Fruit fly (Drosophila melanogaster) S2 (cell line): ENCODE data around the gene comt.

ENCODE experiments used
- CG8478 ChIP-seq: fragments of >200 bp; optimal IDR thresholded peaks from 2 replicates; lab custom pipeline; 2018
- CTCF ChIP-seq, 2 experiments: fragments of >200 bp; optimal IDR thresholded peaks; 2 replicates each; lab custom pipeline; 2018

comt gene

dm6 chrX:13251310-13251709, 7.5 kb upstream of the comt start:
- TF ChIP-seq CG8478 (lab: Kevin White, UChicago) (no peak), CTCF (optimal IDR thresholded peaks at IDR 0.05; lab: Kevin White, UChicago) (no peak)

dm6 chrX:13253062-13253724, 5.6 kb upstream of the comt start:
- TF ChIP-seq CTCF (optimal IDR thresholded peaks at IDR 0.05; lab: Kevin White, UChicago): no peak
- TF ChIP-seq CG8478 (lab: Kevin White, UChicago): no peak

- TF ChIP-seq CG8478 (lab: Kevin White, UChicago) (no peak), CTCF (optimal IDR thresholded peaks at IDR 0.05; lab: Kevin White, UChicago) (no peak)
These were observed 4.4 kb upstream of the comt start for dm6 chrX:13254442-13254841.

dm6 chrX:13256967-13257366, 1.9 kb upstream of the comt start:
- TF ChIP-seq CTCF (optimal IDR thresholded peaks at IDR 0.05; lab: Kevin White, UChicago) (peak; percentile 33 to 46), CG8478 (lab: Kevin White, UChicago) (no peak)

dm6 chrX:13258048-13258756, 619 bp upstream of the comt start, which contains the start of the genes mew and CG15742:
mew (minus strand) TSS chrX:13258490.
CG15742 (minus strand) TSS chrX:13258495.
- peak in 1 of 2 experiments; percentile 17 for TF ChIP-seq CTCF (optimal IDR thresholded peaks at IDR 0.05; lab: Kevin White, UChicago)
- TF ChIP-seq CG8478 (lab: Kevin White, UChicago): no peak

dm6 chrX:13272676-13273233, 13.9 kb downstream of the comt start:
- TF ChIP-seq CG8478 (lab: Kevin White, UChicago) (no peak), CTCF (optimal IDR thresholded peaks at IDR 0.05; lab: Kevin White, UChicago) (no peak)

- TF ChIP-seq CTCF (optimal IDR thresholded peaks at IDR 0.05; lab: Kevin White, UChicago) (no peak), CG8478 (lab: Kevin White, UChicago) (no peak)
These were observed 14.6 kb downstream of the comt start for dm6 chrX:13273417-13273816.

dm6 chrX:13274429-13275095, 15.7 kb downstream of the comt start:
- TF ChIP-seq CG8478 (lab: Kevin White, UChicago): no peak
- TF ChIP-seq CTCF (optimal IDR thresholded peaks at IDR 0.05; lab: Kevin White, UChicago): no peak

dm6 chrX:13275139-13275538, 16.3 kb downstream of the comt start:
- TF ChIP-seq CTCF (optimal IDR thresholded peaks at IDR 0.05; lab: Kevin White, UChicago) (no peak), CG8478 (lab: Kevin White, UChicago) (no peak)

- no peak for TF ChIP-seq CG8478 (lab: Kevin White, UChicago)
These were observed 17.9 kb downstream of the comt start for dm6 chrX:13276713-13277112.

dm6 chrX:13277148-13277547, 18.3 kb downstream of the comt start:
- no peak for TF ChIP-seq CG8478 (lab: Kevin White, UChicago)
- TF ChIP-seq CTCF (optimal IDR thresholded peaks at IDR 0.05; lab: Kevin White, UChicago): no peak

dm6 chrX:13277580-13278467, 19.0 kb downstream of the comt start:
- TF ChIP-seq CG8478 (lab: Kevin White, UChicago): no peak
- TF ChIP-seq CTCF (optimal IDR thresholded peaks at IDR 0.05; lab: Kevin White, UChicago): no peak

dm6 chrX:13278468-13278982, 19.7 kb downstream of the comt start:
- TF ChIP-seq CG8478 (lab: Kevin White, UChicago): no peak
- no peak for TF ChIP-seq CTCF (optimal IDR thresholded peaks at IDR 0.05; lab: Kevin White, UChicago)

dm6 chrX:13280235-13280634, 21.4 kb downstream of the comt start:
- no peak for TF ChIP-seq CG8478 (lab: Kevin White, UChicago)
- TF ChIP-seq CTCF (optimal IDR thresholded peaks at IDR 0.05; lab: Kevin White, UChicago): no peak
